Worm (Caenorhabditis elegans) whole organism, midembryonic: ENCODE measurements around the gene R04B5.5.

Source experiments
- T22C8.4 ChIP-seq: fragments of 200-800 bp; sonication (Bioruptor generic); IDR thresholded peaks from 2 replicates; pipeline ENCODE4 v1.3.6; 2022; ENCODE audit warnings: missing genetic modification characterization, missing compliant biosample characterization
- cog-1 ChIP-seq: sonication (generic microtip); optimal IDR thresholded peaks from 2 replicates; lab custom pipeline; 2016; ENCODE audit warnings: missing genetic modification characterization, missing compliant biosample characterization
- flt-1 ChIP-seq: fragments of 200-800 bp; sonication (Bioruptor generic); IDR thresholded peaks from 2 replicates; pipeline ENCODE4 v1.3.6; 2022; ENCODE audit warnings: missing genetic modification characterization, missing compliant biosample characterization
- klf-2 ChIP-seq: fragments of 200-800 bp; sonication (Bioruptor generic); conservative IDR thresholded peaks from 2 replicates; pipeline ENCODE4 v1.3.6; 2022; ENCODE audit warnings: missing genetic modification reagents, missing genetic modification characterization, missing compliant biosample characterization
- med-1 ChIP-seq: sonication (generic microtip); optimal IDR thresholded peaks from 2 replicates; lab custom pipeline; 2017; ENCODE audit warnings: missing genetic modification characterization, mild to moderate bottlenecking, missing compliant biosample characterization, antibody characterized with exemption, missing genetic modification reagents; ENCODE audit not compliant: insufficient read depth
- ref-1 ChIP-seq: fragments of 200-800 bp; sonication (Bioruptor generic); conservative IDR thresholded peaks from 2 replicates; pipeline ENCODE4 v1.3.6; 2022; ENCODE audit warnings: missing genetic modification reagents, missing genetic modification characterization, missing compliant biosample characterization
- tab-1 ChIP-seq: fragments of 200-800 bp; sonication (Bioruptor generic); IDR thresholded peaks from 2 replicates; pipeline ENCODE4 v1.3.6; 2022; ENCODE audit warnings: missing genetic modification characterization, missing compliant biosample characterization
- ztf-23 ChIP-seq: fragments of 200-800 bp; sonication (Bioruptor generic); IDR thresholded peaks from 2 replicates; pipeline ENCODE4 v1.3.6; 2022; ENCODE audit warnings: missing genetic modification reagents, missing genetic modification characterization, missing compliant biosample characterization
- ztf-29 ChIP-seq: fragments of 200-800 bp; sonication (Bioruptor generic); IDR thresholded peaks from 2 replicates; pipeline ENCODE4 v1.3.6; 2022; ENCODE audit warnings: missing genetic modification reagents, missing genetic modification characterization, missing compliant biosample characterization

The R04B5.5 gene

ce11 chrV:10049192-10049816, 38.0 kb upstream of the R04B5.5 start:
- TF ChIP-seq T22C8.4 (GFP tag; lab: Robert Waterston, UW) = 0 out of 2 replicates have a peak, but pooled peaks have one; percentile 24
- peak; percentile 63; the same call in 1 of the 2 replicates for TF ChIP-seq flt-1 (GFP tag; lab: Robert Waterston, UW)
- 0 out of 2 replicates have a peak, but pooled peaks have one; percentile 16 for TF ChIP-seq ref-1 (GFP tag; lab: Robert Waterston, UW)

ce11 chrV:10051855-10052254, 35.4 kb upstream of the R04B5.5 start, which contains the start of gene str-118:
TSS of gene str-118 (plus strand) at chrV:10052155.
- no peak for TF ChIP-seq tab-1
- no peak for TF ChIP-seq ztf-23 (GFP tag; lab: Robert Waterston, UW)
- TF ChIP-seq klf-2 (GFP tag; lab: Robert Waterston, UW) = no peak
- TF ChIP-seq ztf-29 = no peak
- no peak for TF ChIP-seq cog-1
- TF ChIP-seq T22C8.4 (GFP tag; lab: Robert Waterston, UW) = no peak
- TF ChIP-seq flt-1 (GFP tag; lab: Robert Waterston, UW) = no peak
- TF ChIP-seq med-1 = no peak
- TF ChIP-seq ref-1 (GFP tag; lab: Robert Waterston, UW) = no peak

ce11 chrV:10054872-10055271, 32.4 kb upstream of the R04B5.5 start, which contains the start of gene yif-1:
TSS of gene yif-1 (minus strand) at chrV:10054913.
- no peak for TF ChIP-seq ztf-29
- no peak for TF ChIP-seq ref-1 (GFP tag; lab: Robert Waterston, UW)
- no peak for TF ChIP-seq klf-2 (GFP tag; lab: Robert Waterston, UW)
- no peak for TF ChIP-seq tab-1
- TF ChIP-seq flt-1 (GFP tag; lab: Robert Waterston, UW) = no peak
- no peak for TF ChIP-seq T22C8.4 (GFP tag; lab: Robert Waterston, UW)
- TF ChIP-seq ztf-23 (GFP tag; lab: Robert Waterston, UW) = no peak
- TF ChIP-seq med-1 = no peak
- no peak for TF ChIP-seq cog-1

ce11 chrV:10058748-10059147, 28.5 kb upstream of the R04B5.5 start:
- TF ChIP-seq ref-1 (GFP tag; lab: Robert Waterston, UW) (no peak), med-1 (no peak), cog-1 (no peak), T22C8.4 (GFP tag; lab: Robert Waterston, UW) (no peak), flt-1 (GFP tag; lab: Robert Waterston, UW) (no peak), ztf-23 (GFP tag; lab: Robert Waterston, UW) (no peak)

ce11 chrV:10060039-10060438, 27.2 kb upstream of the R04B5.5 start:
- TF ChIP-seq ztf-29 = no peak
- TF ChIP-seq ztf-23 (GFP tag; lab: Robert Waterston, UW) = no peak
- TF ChIP-seq ref-1 (GFP tag; lab: Robert Waterston, UW) = no peak
- no peak for TF ChIP-seq tab-1
- no peak for TF ChIP-seq klf-2 (GFP tag; lab: Robert Waterston, UW)
- no peak for TF ChIP-seq med-1
- no peak for TF ChIP-seq T22C8.4 (GFP tag; lab: Robert Waterston, UW)
- TF ChIP-seq flt-1 (GFP tag; lab: Robert Waterston, UW) = no peak
- TF ChIP-seq cog-1 = no peak

- TF ChIP-seq tab-1 (no peak), ztf-29 (no peak), cog-1 (no peak), med-1 (no peak), ztf-23 (GFP tag; lab: Robert Waterston, UW) (no peak), ref-1 (GFP tag; lab: Robert Waterston, UW) (no peak), flt-1 (GFP tag; lab: Robert Waterston, UW) (no peak), klf-2 (GFP tag; lab: Robert Waterston, UW) (no peak), T22C8.4 (GFP tag; lab: Robert Waterston, UW) (no peak)
These were observed 23.1 kb upstream of the R04B5.5 start, which contains the start of gene fipr-13 for ce11 chrV:10064221-10064620. TSS of gene fipr-13 (plus strand) at chrV:10064521.

ce11 chrV:10065679-10066078, 21.6 kb upstream of the R04B5.5 start:
- TF ChIP-seq med-1 (no peak), T22C8.4 (GFP tag; lab: Robert Waterston, UW) (no peak), ztf-29 (no peak), tab-1 (no peak), klf-2 (GFP tag; lab: Robert Waterston, UW) (no peak), cog-1 (no peak), flt-1 (GFP tag; lab: Robert Waterston, UW) (no peak), ztf-23 (GFP tag; lab: Robert Waterston, UW) (no peak)

ce11 chrV:10066769-10067168, 20.5 kb upstream of the R04B5.5 start, which contains the start of gene npr-39:
TSS of gene npr-39 (plus strand) at chrV:10067069.
- TF ChIP-seq ztf-23 (GFP tag; lab: Robert Waterston, UW) (no peak), tab-1 (no peak), ztf-29 (no peak), cog-1 (no peak), med-1 (no peak), T22C8.4 (GFP tag; lab: Robert Waterston, UW) (no peak), flt-1 (GFP tag; lab: Robert Waterston, UW) (no peak), ref-1 (GFP tag; lab: Robert Waterston, UW) (no peak), klf-2 (GFP tag; lab: Robert Waterston, UW) (no peak)

- TF ChIP-seq klf-2 (GFP tag; lab: Robert Waterston, UW) (no peak), flt-1 (GFP tag; lab: Robert Waterston, UW) (no peak), ztf-23 (GFP tag; lab: Robert Waterston, UW) (no peak), cog-1 (no peak), tab-1 (no peak), med-1 (no peak), ref-1 (GFP tag; lab: Robert Waterston, UW) (no peak), ztf-29 (no peak), T22C8.4 (GFP tag; lab: Robert Waterston, UW) (no peak)
These were observed 16.7 kb upstream of the R04B5.5 start, which contains the start of gene nhr-192 for ce11 chrV:10070541-10070940. TSS of gene nhr-192 (minus strand) at chrV:10070641.

- no peak for TF ChIP-seq klf-2 (GFP tag; lab: Robert Waterston, UW)
- TF ChIP-seq T22C8.4 (GFP tag; lab: Robert Waterston, UW) = no peak
- no peak for TF ChIP-seq tab-1
- no peak for TF ChIP-seq ztf-29
- TF ChIP-seq flt-1 (GFP tag; lab: Robert Waterston, UW) = no peak
- no peak for TF ChIP-seq cog-1
- TF ChIP-seq med-1 = no peak
These were observed 14.6 kb upstream of the R04B5.5 start for ce11 chrV:10072721-10073120.
